Fruit fly (Drosophila melanogaster): ENCODE measurements around the gene gdrd.

Gene gdrd

dm6 chr3L:14663750-14664149 lies 27.4 kb upstream of the gdrd start:
- no peak for TF ChIP-seq noc (tag; optimal IDR thresholded peaks at IDR 0.05)

DNA sequence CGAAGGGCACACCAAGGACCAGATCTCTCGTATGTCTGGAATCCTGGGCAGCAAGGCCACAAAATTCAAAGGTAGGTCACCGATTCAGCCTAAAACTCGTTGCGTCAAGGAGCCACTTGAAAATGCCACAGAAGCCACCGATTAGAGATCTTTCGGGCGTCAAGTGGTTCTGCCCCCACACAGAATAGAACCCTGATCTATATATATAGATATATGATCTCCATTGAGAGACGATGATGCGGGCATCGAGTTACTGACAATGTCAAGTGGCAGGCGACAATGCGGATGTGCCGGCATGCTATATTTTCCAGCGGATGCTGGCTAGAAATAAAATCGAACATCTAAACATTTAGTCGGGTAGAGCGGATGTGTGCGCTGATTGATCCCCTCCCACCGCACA lies 26.8 kb upstream of the gdrd start:
- TF ChIP-seq noc (tag; optimal IDR thresholded peaks at IDR 0.05), result no peak

dm6 chr3L:14665802-14666351 lies 25.3 kb upstream of the gdrd start:
- peak; percentile 66 for TF ChIP-seq noc (tag; optimal IDR thresholded peaks at IDR 0.05)

- no peak for TF ChIP-seq noc (tag; optimal IDR thresholded peaks at IDR 0.05)
Observed at dm6 chr3L:14668638-14669037, 22.5 kb upstream of the gdrd start.

dm6 chr3L:14671546-14671945 lies 19.6 kb upstream of the gdrd start:
- no peak for TF ChIP-seq noc (tag; optimal IDR thresholded peaks at IDR 0.05)

dm6 chr3L:14672387-14673110 lies 18.6 kb upstream of the gdrd start, which contains the start of the genes CG43121 and ome:
Gene CG43121, minus strand, starts transcription at chr3L:14672437.
Gene ome, plus strand, starts transcription at chr3L:14672839.
- TF ChIP-seq noc (tag; optimal IDR thresholded peaks at IDR 0.05), result peak; percentile 30

dm6 chr3L:14673740-14674463 lies 17.2 kb upstream of the gdrd start:
- TF ChIP-seq noc (tag; optimal IDR thresholded peaks at IDR 0.05), result no peak

dm6 chr3L:14678097-14678679 lies 13.0 kb upstream of the gdrd start, which contains the start of gene CG4914:
Gene CG4914, minus strand, starts transcription at chr3L:14678147.
- peak; percentile 83 for TF ChIP-seq noc (tag; optimal IDR thresholded peaks at IDR 0.05)

DNA sequence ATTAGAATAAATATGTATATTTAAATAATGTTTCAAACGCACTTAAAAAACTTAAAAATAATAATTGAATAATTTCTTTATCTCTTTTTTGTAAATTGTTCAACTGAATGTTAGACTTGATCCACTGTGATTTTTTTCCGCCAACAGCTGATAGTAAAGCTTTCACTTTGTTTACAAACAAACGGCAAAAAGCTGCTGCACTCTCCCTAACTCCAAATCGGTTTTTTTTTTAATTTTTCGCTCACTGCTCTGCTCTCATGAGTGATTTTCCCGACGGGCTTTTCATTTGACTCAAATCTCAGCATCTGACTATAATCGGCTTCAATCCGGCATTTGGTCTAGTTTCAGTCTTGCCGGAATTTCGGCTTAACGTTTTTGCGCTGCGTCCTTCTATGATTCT lies 9.6 kb upstream of the gdrd start:
- no peak for TF ChIP-seq noc (tag; optimal IDR thresholded peaks at IDR 0.05)

DNA sequence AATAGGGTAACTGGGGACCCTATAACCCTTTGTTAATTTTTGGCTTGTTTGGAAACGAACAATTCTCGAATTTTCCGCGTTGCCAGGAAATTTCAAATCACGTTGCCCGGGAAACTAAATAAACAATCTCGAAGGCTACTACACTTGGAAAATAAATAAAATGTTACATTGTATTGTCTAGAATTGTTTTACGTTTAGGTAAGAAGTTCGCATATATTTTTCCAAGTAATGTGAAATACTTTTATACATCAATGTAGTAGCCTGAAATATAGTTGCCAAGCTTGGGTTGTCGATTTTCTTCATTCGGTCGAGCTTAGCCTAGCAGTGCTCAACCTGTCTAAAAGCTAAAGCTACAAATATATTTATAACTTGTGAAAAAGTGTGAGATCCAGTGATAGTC lies 6.7 kb upstream of the gdrd start, which contains the start of gene Dnaaf6:
TSS of gene Dnaaf6 (plus strand) at position 301 of the 400 bp plus-strand sequence.
- no peak for TF ChIP-seq noc (tag; optimal IDR thresholded peaks at IDR 0.05)

DNA sequence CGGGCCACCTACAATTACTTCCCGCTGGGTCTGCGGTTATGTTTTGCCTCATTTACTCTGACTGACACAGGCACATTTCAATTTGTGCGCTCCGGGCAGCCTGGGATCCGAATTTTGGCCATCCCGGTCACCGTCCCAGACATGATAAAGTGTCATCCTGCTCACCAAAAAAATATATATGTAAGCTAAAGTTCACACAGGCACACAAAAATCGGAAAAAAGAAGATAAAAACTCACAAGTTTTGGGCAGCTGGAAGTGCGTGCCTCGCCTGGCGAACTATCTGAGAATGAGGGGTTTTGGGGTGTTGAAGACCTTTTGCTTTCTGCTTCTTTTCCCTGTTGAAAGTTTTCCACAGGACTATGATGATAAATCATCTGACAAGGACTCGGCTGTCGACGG lies 4.9 kb upstream of the gdrd start:
- TF ChIP-seq noc (tag; optimal IDR thresholded peaks at IDR 0.05), result no peak

DNA sequence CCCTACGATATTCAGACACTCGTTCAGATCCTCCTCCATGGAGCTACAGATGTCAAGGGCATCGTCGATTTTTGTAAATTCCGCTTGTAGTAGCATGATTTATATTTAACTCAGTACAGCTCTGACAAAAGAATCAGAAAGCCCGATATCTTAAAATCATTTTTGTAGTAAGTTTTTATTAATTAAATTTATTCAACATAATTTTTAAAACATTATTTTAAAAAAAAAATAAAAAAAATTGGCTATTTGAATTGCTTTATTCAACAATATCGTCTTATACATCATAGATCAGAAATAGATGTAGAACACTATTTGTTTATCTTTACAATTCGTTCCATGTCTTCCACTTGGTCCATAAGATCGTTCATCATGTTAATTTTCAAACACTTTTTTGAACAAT lies 5.9 kb downstream of the gdrd start, which contains the start of gene CG13474:
TSS of gene CG13474 (minus strand) at position 101 of the 400 bp plus-strand sequence.
- no peak for TF ChIP-seq noc (tag; optimal IDR thresholded peaks at IDR 0.05)

DNA sequence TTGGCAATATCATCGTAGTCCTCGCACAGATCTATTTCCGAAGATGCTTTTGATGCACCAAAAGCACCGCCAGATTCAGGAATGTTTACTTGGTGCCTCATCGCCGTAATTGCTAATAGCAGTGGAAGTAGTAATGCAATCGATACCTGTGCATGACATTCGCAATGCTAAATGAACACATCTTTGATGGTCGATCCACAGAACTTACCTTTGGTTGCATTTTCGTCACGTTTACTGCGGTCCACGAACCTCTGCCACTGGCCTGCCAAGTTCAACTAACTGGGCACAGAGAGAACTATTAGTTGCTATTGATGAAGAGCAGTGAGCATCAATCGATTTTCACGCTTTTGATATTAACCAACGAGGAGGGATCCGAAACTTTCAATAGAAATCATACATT lies 10.4 kb downstream of the gdrd start, which contains the start of gene CG17177:
TSS of gene CG17177 (minus strand) at position 101 of the 400 bp plus-strand sequence.
- TF ChIP-seq noc (tag; optimal IDR thresholded peaks at IDR 0.05), result no peak

DNA sequence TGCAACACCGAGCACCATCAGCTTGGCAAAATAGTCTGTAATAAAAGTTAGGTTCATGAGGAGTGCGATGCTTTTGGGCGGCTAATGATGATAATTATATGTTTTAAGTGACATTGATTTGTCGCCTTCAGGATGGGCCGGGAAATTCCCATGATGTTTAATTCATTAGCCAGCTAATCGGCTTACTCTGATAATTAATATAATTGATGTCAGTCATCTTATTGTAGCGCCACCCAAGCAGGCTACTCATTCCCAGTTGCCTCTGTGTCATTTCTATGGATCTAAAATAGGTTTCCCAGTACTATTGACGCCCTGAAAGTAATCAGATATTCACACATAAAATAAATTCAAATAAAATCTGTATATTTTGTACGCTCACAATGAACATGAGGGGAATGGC lies 14.0 kb downstream of the gdrd start, which contains the start of gene CG13476:
TSS of gene CG13476 (plus strand) at position 301 of the 400 bp plus-strand sequence.
- no peak for TF ChIP-seq noc (tag; optimal IDR thresholded peaks at IDR 0.05)

- TF ChIP-seq noc (tag; optimal IDR thresholded peaks at IDR 0.05), result no peak
Observed at dm6 chr3L:14706461-14706880, 15.3 kb downstream of the gdrd start.

DNA sequence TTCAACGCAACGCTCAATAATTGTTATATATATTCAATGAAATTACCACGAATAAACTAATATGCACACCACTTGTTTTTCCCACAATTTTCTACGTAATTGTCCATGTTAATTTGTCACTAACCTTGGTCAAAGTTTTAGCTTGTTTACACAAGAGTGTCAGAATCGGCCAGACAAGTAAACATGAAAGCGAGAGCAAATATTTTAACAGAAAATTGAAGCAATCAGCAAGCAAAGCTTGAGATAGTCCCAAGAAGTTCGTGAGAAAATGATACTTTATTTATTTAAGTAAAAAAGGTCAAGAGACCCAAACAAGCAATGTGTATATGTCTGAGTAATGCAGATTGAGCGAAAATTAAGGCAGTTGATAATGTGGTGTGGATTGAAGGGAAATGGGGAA lies 16.9 kb downstream of the gdrd start:
- no peak for TF ChIP-seq noc (tag; optimal IDR thresholded peaks at IDR 0.05)
